Worm (Caenorhabditis elegans) whole organism, early embryonic: ENCODE measurements around the gene spp-21.

Experiments
- B0310.2 ChIP-seq: sonication (generic microtip); optimal IDR thresholded peaks from 2 replicates; lab custom pipeline; 2016; ENCODE audit warnings: mild to moderate bottlenecking, missing genetic modification characterization, missing compliant biosample characterization
- aly-1 ChIP-seq: sonication (generic microtip); optimal IDR thresholded peaks from 2 replicates; lab custom pipeline; 2016; ENCODE audit warnings: missing genetic modification characterization, missing compliant biosample characterization
- ets-7 ChIP-seq: sonication (generic microtip); optimal IDR thresholded peaks from 2 replicates; lab custom pipeline; 2016; ENCODE audit warnings: missing genotype, missing genetic modification characterization, missing compliant biosample characterization
- flt-1 ChIP-seq: fragments of 200-800 bp; sonication (Bioruptor generic); IDR thresholded peaks from 2 replicates; pipeline ENCODE4 v1.3.6; 2022; ENCODE audit warnings: missing genetic modification characterization, missing compliant biosample characterization
- hnd-1 ChIP-seq: sonication (generic microtip); optimal IDR thresholded peaks from 2 replicates; lab custom pipeline; 2016; ENCODE audit warnings: missing genetic modification characterization, missing compliant biosample characterization
- pes-1 ChIP-seq: fragments of 200-800 bp; sonication (Bioruptor generic); IDR thresholded peaks from 2 replicates; pipeline ENCODE4 v1.3.6; 2022; ENCODE audit warnings: missing genetic modification reagents, missing genetic modification characterization, missing compliant biosample characterization
- sea-1 ChIP-seq: fragments of 200-800 bp; sonication (Bioruptor generic); conservative IDR thresholded peaks from 2 replicates; pipeline ENCODE4 v1.3.6; 2022; ENCODE audit warnings: missing genetic modification characterization, missing compliant biosample characterization

DNA sequence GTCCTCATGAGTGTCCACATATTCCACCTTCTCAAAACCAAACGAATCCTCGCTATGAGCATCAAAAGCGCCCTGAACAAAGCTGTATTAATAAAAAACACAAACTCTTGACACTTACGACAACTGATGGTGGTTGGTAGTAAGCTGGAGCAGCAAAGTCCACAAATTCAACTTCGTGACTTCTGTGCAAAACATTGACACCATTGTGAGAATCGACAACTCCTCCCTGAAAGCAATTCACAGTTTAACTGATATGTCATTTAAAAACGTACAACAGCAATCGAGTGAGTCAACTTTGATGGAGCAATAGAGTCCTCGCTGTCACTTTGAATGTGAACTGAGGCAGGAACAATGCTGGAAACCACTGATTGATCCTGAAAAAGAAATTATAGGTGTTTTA is 27.5 kb downstream of the spp-21 start:
- no peak for TF ChIP-seq sea-1 (GFP tag; lab: Robert Waterston, UW)
- no peak for TF ChIP-seq aly-1 (tag; lab: Kevin White, UChicago)
- TF ChIP-seq B0310.2 (tag; lab: Kevin White, UChicago), result no peak
- TF ChIP-seq flt-1 (GFP tag; lab: Robert Waterston, UW), result no peak
- no peak for TF ChIP-seq pes-1
- TF ChIP-seq hnd-1 (tag; lab: Kevin White, UChicago), result no peak
- TF ChIP-seq ets-7 (tag; lab: Kevin White, UChicago), result no peak
